Fruit fly (Drosophila melanogaster) whole organism, embryonic: ENCODE results near the gene hry.
A peak's percentile ranks its signal among the peaks of the same experiment; 100 is the strongest.

Experiments
- Aef1 ChIP-seq: fragments of 200-800 bp; sonication (Bioruptor generic); IDR thresholded peaks from 3 replicates; pipeline ENCODE4 v1.3.6; 2022; ENCODE audit warnings: missing biosample characterization, missing genetic modification characterization
- Atf-2 ChIP-seq: fragments of 200-800 bp; sonication (Bioruptor generic); optimal IDR thresholded peaks from 2 replicates; lab custom pipeline; 2016; ENCODE audit warnings: missing biosample characterization, missing genetic modification characterization
- Awh ChIP-seq: fragments of 200-800 bp; sonication (Bioruptor generic); IDR thresholded peaks from 2 replicates; pipeline ENCODE4, ENCODE4 v1.3.6; 2022; ENCODE audit warnings: missing biosample characterization, missing genetic modification characterization
- Bdp1 ChIP-seq: fragments of 200-800 bp; sonication (Bioruptor generic); optimal IDR thresholded peaks from 3 replicates; lab custom pipeline; 2016; ENCODE audit warnings: missing biosample characterization, missing genetic modification characterization
- CG11560 ChIP-seq: fragments of 200-800 bp; sonication (Bioruptor generic); IDR thresholded peaks from 3 replicates; pipeline ENCODE4 v1.3.6; 2022; ENCODE audit warnings: missing biosample characterization, missing genetic modification characterization
- CG12071 ChIP-seq: fragments of 200-800 bp; sonication (Bioruptor generic); optimal IDR thresholded peaks from 3 replicates; lab custom pipeline; 2018; ENCODE audit warnings: missing biosample characterization, mild to moderate bottlenecking, missing genetic modification characterization
- CG12391 ChIP-seq: fragments of 200-800 bp; sonication (Bioruptor generic); optimal IDR thresholded peaks from 3 replicates; lab custom pipeline; 2018; ENCODE audit warnings: missing biosample characterization, mild to moderate bottlenecking, missing genetic modification characterization, moderate library complexity
- CG12744 ChIP-seq: fragments of 200-800 bp; sonication (Bioruptor generic); optimal IDR thresholded peaks from 2 replicates; lab custom pipeline; 2016; ENCODE audit warnings: missing biosample characterization, missing genetic modification characterization
- CG15011 ChIP-seq: fragments of 200-800 bp; sonication (Bioruptor generic); optimal IDR thresholded peaks from 3 replicates; lab custom pipeline; 2018; ENCODE audit warnings: missing biosample characterization, mild to moderate bottlenecking, missing genetic modification characterization
- CG1529 ChIP-seq: fragments of 200-800 bp; sonication (Bioruptor generic); optimal IDR thresholded peaks from 3 replicates; lab custom pipeline; 2018; ENCODE audit warnings: missing biosample characterization, missing genetic modification characterization
- CG15479 ChIP-seq: fragments of 200-800 bp; sonication (Bioruptor generic); optimal IDR thresholded peaks from 3 replicates; lab custom pipeline; 2019; ENCODE audit warnings: missing biosample characterization, mild to moderate bottlenecking, missing genetic modification characterization, moderate library complexity
- CG16779 ChIP-seq: fragments of 200-800 bp; sonication (Bioruptor generic); IDR thresholded peaks from 2 replicates; pipeline ENCODE4 v1.3.6; 2022; ENCODE audit warnings: missing biosample characterization, missing genetic modification characterization
- CG2116 ChIP-seq: fragments of 200-800 bp; sonication (Bioruptor generic); optimal IDR thresholded peaks from 3 replicates; lab custom pipeline; 2018; ENCODE audit warnings: missing biosample characterization, mild to moderate bottlenecking, missing genetic modification characterization
- CG2199 ChIP-seq: fragments of 200-800 bp; sonication (Bioruptor generic); IDR thresholded peaks from 3 replicates; pipeline ENCODE4 v1.3.6; 2022; ENCODE audit warnings: missing biosample characterization, missing genetic modification characterization
- CG2889 ChIP-seq: fragments of 200-800 bp; sonication (Bioruptor generic); IDR thresholded peaks from 3 replicates; pipeline ENCODE4 v1.3.6; 2022; ENCODE audit warnings: missing biosample characterization, missing genetic modification characterization
- CG31441 ChIP-seq: fragments of 200-800 bp; sonication (Bioruptor generic); IDR thresholded peaks from 2 replicates; pipeline ENCODE4 v1.3.6; 2022; ENCODE audit warnings: missing biosample characterization, missing genetic modification characterization
- CG3838 ChIP-seq: fragments of 200-800 bp; sonication (Bioruptor generic); optimal IDR thresholded peaks from 3 replicates; lab custom pipeline; 2016; ENCODE audit warnings: missing biosample characterization, missing genetic modification characterization
- CG6689 ChIP-seq: fragments of 200-800 bp; sonication (Bioruptor generic); IDR thresholded peaks from 2 replicates; pipeline ENCODE4 v1.3.6; 2022; ENCODE audit warnings: missing biosample characterization, missing genetic modification characterization
- CG8290 ChIP-seq, 3 experiments: fragments of 200-800 bp; sonication (Bioruptor generic); optimal IDR thresholded peaks; 2 replicates each; lab custom pipeline; 2016 to 2019; ENCODE audit warnings: missing biosample characterization in 3 of 3, missing genetic modification characterization in 3 of 3, mild to moderate bottlenecking in 2 of 3, moderate library complexity in 1 of 3
- CG8478 ChIP-seq: fragments of >200 bp; optimal IDR thresholded peaks from 2 replicates; lab custom pipeline; 2018
- CG8924 ChIP-seq: fragments of 200-800 bp; optimal IDR thresholded peaks from 3 replicates; lab custom pipeline; 2019; ENCODE audit warnings: missing biosample characterization, mild to moderate bottlenecking, missing genetic modification characterization, moderate library complexity
- CG9797 ChIP-seq: fragments of 200-800 bp; sonication (Bioruptor generic); optimal IDR thresholded peaks from 3 replicates; lab custom pipeline; 2018; ENCODE audit warnings: missing biosample characterization, mild to moderate bottlenecking, missing genetic modification characterization
- CG9876 ChIP-seq: fragments of 200-800 bp; sonication (Bioruptor generic); optimal IDR thresholded peaks from 2 replicates; lab custom pipeline; 2016; ENCODE audit warnings: missing biosample characterization, missing genetic modification characterization
- Dfd ChIP-seq, 2 experiments: fragments of >200 bp; optimal IDR thresholded peaks; 2 replicates each; lab custom pipeline; 2017; ENCODE audit warnings: missing biosample characterization in 2 of 2, missing genetic modification characterization in 2 of 2
- Doc2 ChIP-seq: fragments of 200-800 bp; sonication (Bioruptor generic); IDR thresholded peaks from 2 replicates; pipeline ENCODE4 v1.3.6; 2022; ENCODE audit warnings: missing biosample characterization, missing genetic modification characterization
- Dp ChIP-seq: fragments of 200-800 bp; sonication (Bioruptor generic); optimal IDR thresholded peaks from 2 replicates; lab custom pipeline; 2018; ENCODE audit warnings: missing biosample characterization, mild to moderate bottlenecking, missing genetic modification characterization, moderate library complexity
- Eip74EF ChIP-seq, 2 experiments: fragments of 200-800 bp in 1 of 2; fragments of >200 bp in 1 of 2; sonication (Bioruptor generic) in 1 of 2; optimal IDR thresholded peaks; 2 replicates each; lab custom pipeline; 2017 to 2019; ENCODE audit warnings: missing biosample characterization in 2 of 2, missing genetic modification characterization in 2 of 2, mild to moderate bottlenecking in 1 of 2, moderate library complexity in 1 of 2
- Ets65A ChIP-seq: fragments of 200-800 bp; sonication (Bioruptor generic); peaks from one replicate; lab custom pipeline; 2016; ENCODE audit warnings: missing biosample characterization, missing genetic modification characterization
- HLH3B ChIP-seq: fragments of 200-800 bp; sonication (Bioruptor generic); IDR thresholded peaks from 2 replicates; pipeline ENCODE4 v1.3.6; 2022; ENCODE audit warnings: missing biosample characterization, missing genetic modification characterization
- HLH4C ChIP-seq: fragments of 200-800 bp; sonication (Bioruptor generic); IDR thresholded peaks from 3 replicates; pipeline ENCODE4 v1.3.6; 2022; ENCODE audit warnings: missing biosample characterization, missing genetic modification characterization; ENCODE audit not compliant: partially characterized antibody
- NC2α ChIP-seq: fragments of 200-800 bp; sonication (Bioruptor generic); optimal IDR thresholded peaks from 2 replicates; lab custom pipeline; 2016; ENCODE audit warnings: missing biosample characterization, missing genetic modification characterization
- Nf-YA ChIP-seq: fragments of 200-800 bp; sonication (Bioruptor generic); IDR thresholded peaks from 2 replicates; pipeline ENCODE4 v1.3.6; 2022; ENCODE audit warnings: missing biosample characterization, missing genetic modification characterization
- Pdp1 ChIP-seq, 2 experiments: fragments of 200-800 bp; sonication (Bioruptor generic); optimal IDR thresholded peaks; 3 replicates each; lab custom pipeline; 2016; ENCODE audit warnings: missing biosample characterization in 2 of 2, missing genetic modification characterization in 2 of 2, mild to moderate bottlenecking in 1 of 2, moderate library complexity in 1 of 2
- Rx ChIP-seq: fragments of 200-800 bp; sonication (Bioruptor generic); IDR thresholded peaks from 2 replicates; pipeline ENCODE4 v1.3.6; 2022; ENCODE audit warnings: missing biosample characterization, missing genetic modification characterization
- Taf1 ChIP-seq: fragments of 200-800 bp; sonication (Bioruptor generic); IDR thresholded peaks from 2 replicates; pipeline ENCODE4 v1.3.6; 2022; ENCODE audit warnings: missing biosample characterization, missing genetic modification characterization
- YL-1 ChIP-seq: fragments of 200-800 bp; sonication (Bioruptor generic); optimal IDR thresholded peaks from 3 replicates; lab custom pipeline; 2017; ENCODE audit warnings: missing biosample characterization, mild to moderate bottlenecking, missing genetic modification characterization
- bigmax ChIP-seq: fragments of 200-800 bp; sonication (Bioruptor generic); optimal IDR thresholded peaks from 2 replicates; lab custom pipeline; 2018; ENCODE audit warnings: missing biosample characterization, mild to moderate bottlenecking, missing genetic modification characterization
- corto ChIP-seq: fragments of 200-800 bp; sonication (Bioruptor generic); optimal IDR thresholded peaks from 2 replicates; lab custom pipeline; 2016; ENCODE audit warnings: missing biosample characterization, mild to moderate bottlenecking, missing genetic modification characterization, moderate library complexity
- dm ChIP-seq: fragments of 200-800 bp; sonication (Bioruptor generic); optimal IDR thresholded peaks from 3 replicates; lab custom pipeline; 2016; ENCODE audit warnings: missing biosample characterization, missing genetic modification characterization
- en ChIP-seq: fragments of 200-800 bp; sonication (Bioruptor generic); optimal IDR thresholded peaks from 2 replicates; lab custom pipeline; 2016; ENCODE audit warnings: missing biosample characterization, missing genetic modification characterization
- kay ChIP-seq: fragments of 200-800 bp; sonication (Bioruptor generic); optimal IDR thresholded peaks from 2 replicates; lab custom pipeline; 2016; ENCODE audit warnings: missing biosample characterization, missing genetic modification characterization
- ken ChIP-seq: fragments of 200-800 bp; sonication (Bioruptor generic); IDR thresholded peaks from 3 replicates; pipeline ENCODE4 v1.3.6; 2022; ENCODE audit warnings: missing biosample characterization, missing genetic modification characterization
- lbe ChIP-seq: fragments of 200-800 bp; sonication (Bioruptor generic); optimal IDR thresholded peaks from 2 replicates; lab custom pipeline; 2016; ENCODE audit warnings: missing biosample characterization, mild to moderate bottlenecking, missing genetic modification characterization
- lilli ChIP-seq: fragments of 200-800 bp; sonication (Bioruptor generic); optimal IDR thresholded peaks from 3 replicates; lab custom pipeline; 2016; ENCODE audit warnings: missing biosample characterization, missing genetic modification characterization
- onecut ChIP-seq: fragments of 200-800 bp; sonication (Bioruptor generic); IDR thresholded peaks from 2 replicates; pipeline ENCODE4 v1.3.6; 2022; ENCODE audit warnings: missing biosample characterization, missing genetic modification characterization
- pan ChIP-seq, 4 experiments: fragments of >200 bp in 3 of 4; fragments of 200-800 bp in 1 of 4; sonication (Bioruptor generic) in 1 of 4; optimal IDR thresholded peaks in 3 of 4; IDR thresholded peaks in 1 of 4; 2 replicates each; pipeline versions ENCODE4 v1.3.6 to Lab custom; 2017 to 2022; ENCODE audit warnings: missing biosample characterization in 2 of 4, missing genetic modification characterization in 2 of 4, mixed read lengths in 1 of 4
- salm ChIP-seq: fragments of 200-800 bp; sonication (Bioruptor generic); optimal IDR thresholded peaks from 2 replicates; lab custom pipeline; 2018; ENCODE audit warnings: missing biosample characterization, mild to moderate bottlenecking, missing genetic modification characterization
- slp2 ChIP-seq: fragments of 200-800 bp; sonication (Bioruptor generic); optimal IDR thresholded peaks from 2 replicates; lab custom pipeline; 2016; ENCODE audit warnings: missing biosample characterization, missing genetic modification characterization
- ssp ChIP-seq: fragments of 200-800 bp; sonication (Bioruptor generic); IDR thresholded peaks from 2 replicates; pipeline ENCODE4 v1.3.6; 2022; ENCODE audit warnings: missing biosample characterization, missing genetic modification characterization
- sug ChIP-seq: fragments of 200-800 bp; optimal IDR thresholded peaks from 2 replicates; lab custom pipeline; 2019; ENCODE audit warnings: missing biosample characterization, mild to moderate bottlenecking, missing genetic modification characterization, moderate library complexity
- twi ChIP-seq: fragments of 200-800 bp; optimal IDR thresholded peaks from 2 replicates; lab custom pipeline; 2019; ENCODE audit warnings: missing biosample characterization, mild to moderate bottlenecking, missing genetic modification characterization, moderate library complexity
- zf30C ChIP-seq: fragments of 200-800 bp; sonication (Bioruptor generic); optimal IDR thresholded peaks from 3 replicates; lab custom pipeline; 2018; ENCODE audit warnings: missing biosample characterization, mild to moderate bottlenecking, missing genetic modification characterization

hry gene

dm6 chr3L:8718602-8719001 is 43.0 kb downstream of the hry start (continued):
- TF ChIP-seq HLH4C (GFP tag; lab: Robert Waterston, UW) (peak; percentile 71), sug (tag; lab: Kevin White, UChicago) (peak; percentile 46), Pdp1 (GFP tag; optimal IDR thresholded peaks at IDR 0.05; lab: Kevin White, UChicago) (no peak), CG2199 (GFP tag; lab: Robert Waterston, UW) (peak; percentile 32; the same call in 1 of the 3 replicates), CG12744 (no peak), CG16779 (GFP tag; lab: Robert Waterston, UW) (no peak), pan (optimal IDR thresholded peaks at IDR 0.05; lab: Kevin White, UChicago) (no peak), pan (GFP tag; optimal IDR thresholded peaks at IDR 0.05 in 1 of 2, IDR thresholded peaks at IDR 0.05 in 1 of 2) (no peak), Awh (no peak), Eip74EF (GFP tag; optimal IDR thresholded peaks at IDR 0.05; lab: Kevin White, UChicago) (no peak), CG15011 (GFP tag; lab: Kevin White, UChicago) (no peak), Dp (GFP tag; lab: Kevin White, UChicago) (peak; percentile 96), CG2889 (GFP tag; lab: Robert Waterston, UW) (no peak), Rx (GFP tag; lab: Robert Waterston, UW) (no peak), CG2116 (GFP tag; lab: Kevin White, UChicago) (peak; percentile 87), NC2α (GFP tag; lab: Kevin White, UChicago) (no peak), CG9797 (GFP tag; lab: Kevin White, UChicago) (no peak), CG15479 (no peak), YL-1 (GFP tag; lab: Kevin White, UChicago) (no peak), CG3838 (GFP tag; lab: Kevin White, UChicago) (no peak), CG6689 (no peak), dm (GFP tag; lab: Kevin White, UChicago) (no peak), slp2 (GFP tag; lab: Kevin White, UChicago) (no peak), CG1529 (GFP tag; lab: Kevin White, UChicago) (no peak), Ets65A (GFP tag; lab: Kevin White, UChicago) (peak; percentile 29), Atf-2 (no peak), ken (no peak), corto (GFP tag; lab: Kevin White, UChicago) (no peak), salm (tag; lab: Kevin White, UChicago) (no peak), CG12071 (GFP tag; lab: Kevin White, UChicago) (no peak), CG31441 (GFP tag; lab: Robert Waterston, UW) (peak; percentile 28; the same call in 1 of the 2 replicates), lilli (GFP tag; lab: Kevin White, UChicago) (no peak), lbe (GFP tag; lab: Kevin White, UChicago) (no peak), zf30C (GFP tag; lab: Kevin White, UChicago) (no peak), CG11560 (tag; lab: Robert Waterston, UW) (no peak), Aef1 (GFP tag; lab: Robert Waterston, UW) (no peak), Bdp1 (GFP tag; lab: Kevin White, UChicago) (no peak), CG8478 (lab: Kevin White, UChicago) (no peak), twi (tag; lab: Kevin White, UChicago) (no peak), CG9876 (no peak), onecut (no peak), Doc2 (no peak), CG8290 (GFP tag; optimal IDR thresholded peaks at IDR 0.05; lab: Kevin White, UChicago) (no peak), CG8290 (tag; optimal IDR thresholded peaks at IDR 0.05; lab: Kevin White, UChicago) (peak in 1 of 2 experiments; percentile 24), Nf-YA (GFP tag; lab: Robert Waterston, UW) (no peak), Dfd (GFP tag; optimal IDR thresholded peaks at IDR 0.05; lab: Kevin White, UChicago) (no peak), en (GFP tag; lab: Kevin White, UChicago) (no peak), CG12391 (tag; lab: Kevin White, UChicago) (no peak), kay (GFP tag; lab: Kevin White, UChicago) (no peak), HLH3B (GFP tag; lab: Robert Waterston, UW) (peak; percentile 5; the same call in 1 of the 2 replicates), CG8924 (tag; lab: Kevin White, UChicago) (no peak), bigmax (peak; percentile 20), ssp (no peak), Taf1 (GFP tag; lab: Robert Waterston, UW) (no peak)
